Worm (Caenorhabditis elegans) whole organism, L2 larva: ENCODE data around the gene npax-4.

Experiments
- ceh-82 ChIP-seq: fragments of 150-350 bp; optimal IDR thresholded peaks from 2 replicates; lab custom pipeline; 2014; ENCODE audit warnings: missing biosample characterization, missing genetic modification characterization
- elt-3 ChIP-seq: sonication (generic microtip); optimal IDR thresholded peaks from 2 replicates; lab custom pipeline; 2017; ENCODE audit warnings: missing biosample characterization, missing genetic modification characterization
- fos-1 ChIP-seq: fragments of 150-350 bp; optimal IDR thresholded peaks from 2 replicates; lab custom pipeline; 2014; ENCODE audit warnings: missing biosample characterization, missing genetic modification characterization
- nhr-77 ChIP-seq: fragments of 150-350 bp; optimal IDR thresholded peaks from 2 replicates; lab custom pipeline; 2014; ENCODE audit warnings: missing biosample characterization, missing genetic modification characterization
- ztf-11 ChIP-seq: sonication (generic microtip); optimal IDR thresholded peaks from 2 replicates; lab custom pipeline; 2017; ENCODE audit warnings: missing biosample characterization, missing genetic modification characterization
- ztf-4 ChIP-seq: fragments of 150-350 bp; optimal IDR thresholded peaks from 2 replicates; lab custom pipeline; 2014; ENCODE audit warnings: missing biosample characterization, missing genetic modification characterization

- TF ChIP-seq ceh-82 (no peak), fos-1 (tag; lab: Kevin White, UChicago) (no peak), ztf-11 (tag; lab: Kevin White, UChicago) (no peak), nhr-77 (tag; lab: Kevin White, UChicago) (no peak), elt-3 (tag; lab: Kevin White, UChicago) (no peak), ztf-4 (tag; lab: Kevin White, UChicago) (no peak)
These were observed 46.8 kb upstream of the npax-4 start for ce11 chrIV:8926511-8926910.
